Fruit fly (Drosophila melanogaster) whole organism, embryonic: ENCODE data around the gene CG14327.

Source experiments
- B-H1 ChIP-seq: fragments of 200-800 bp; sonication (Bioruptor generic); IDR thresholded peaks from 3 replicates; pipeline ENCODE4 v1.3.6; 2022; ENCODE audit warnings: missing biosample characterization, missing genetic modification characterization
- Blimp-1 ChIP-seq: fragments of 200-800 bp; sonication (Bioruptor generic); optimal IDR thresholded peaks from 3 replicates; lab custom pipeline; 2018; ENCODE audit warnings: missing biosample characterization, missing genetic modification characterization, mild to moderate bottlenecking, moderate library complexity, missing genetic modification reagents
- CG1024 ChIP-seq: fragments of 200-800 bp; sonication (Bioruptor generic); IDR thresholded peaks from 2 replicates; pipeline ENCODE4 v1.3.6; 2022; ENCODE audit warnings: missing biosample characterization, missing genetic modification characterization
- CG10431 ChIP-seq: fragments of 200-800 bp; sonication (Bioruptor generic); optimal IDR thresholded peaks from 3 replicates; lab custom pipeline; 2018; ENCODE audit warnings: missing biosample characterization, mild to moderate bottlenecking, missing genetic modification characterization
- CG10979 ChIP-seq: fragments of 200-800 bp; sonication (Bioruptor generic); optimal IDR thresholded peaks from 2 replicates; lab custom pipeline; 2018; ENCODE audit warnings: missing biosample characterization, mild to moderate bottlenecking, missing genetic modification characterization, moderate library complexity
- CG11093 ChIP-seq: fragments of 200-800 bp; sonication (Bioruptor generic); IDR thresholded peaks from 3 replicates; pipeline ENCODE4 v1.3.6; 2022; ENCODE audit warnings: missing biosample characterization, missing genetic modification characterization
- CG11247 ChIP-seq: fragments of 200-800 bp; sonication (Bioruptor generic); IDR thresholded peaks from 2 replicates; pipeline ENCODE4 v1.3.6; 2022; ENCODE audit warnings: missing biosample characterization, missing genetic modification characterization
- CG11398 ChIP-seq: fragments of 200-800 bp; sonication (Bioruptor generic); optimal IDR thresholded peaks from 2 replicates; lab custom pipeline; 2016; ENCODE audit warnings: missing biosample characterization, missing genetic modification characterization
- CG14441 ChIP-seq: fragments of 200-800 bp; sonication (Bioruptor generic); IDR thresholded peaks from 2 replicates; pipeline ENCODE4 v1.3.6; 2022; ENCODE audit warnings: missing biosample characterization, missing genetic modification characterization
- CG1529 ChIP-seq: fragments of 200-800 bp; sonication (Bioruptor generic); optimal IDR thresholded peaks from 3 replicates; lab custom pipeline; 2018; ENCODE audit warnings: missing biosample characterization, missing genetic modification characterization
- CG18262 ChIP-seq: fragments of 200-800 bp; optimal IDR thresholded peaks from 3 replicates; lab custom pipeline; 2019; ENCODE audit warnings: missing biosample characterization, mild to moderate bottlenecking, missing genetic modification characterization, moderate library complexity
- CG30431 ChIP-seq: fragments of 200-800 bp; sonication (Bioruptor generic); optimal IDR thresholded peaks from 2 replicates; lab custom pipeline; 2017; ENCODE audit warnings: missing biosample characterization, missing genetic modification characterization
- CG33557 ChIP-seq: fragments of 200-800 bp; sonication (Bioruptor generic); optimal IDR thresholded peaks from 2 replicates; lab custom pipeline; 2019; ENCODE audit warnings: missing biosample characterization, mild to moderate bottlenecking, missing genetic modification characterization, moderate library complexity
- CG43689 ChIP-seq: fragments of 200-800 bp; sonication (Bioruptor generic); IDR thresholded peaks from 2 replicates; pipeline ENCODE4 v1.3.6; 2022; ENCODE audit warnings: missing biosample characterization, missing genetic modification characterization
- CG6689 ChIP-seq: fragments of 200-800 bp; sonication (Bioruptor generic); IDR thresholded peaks from 2 replicates; pipeline ENCODE4 v1.3.6; 2022; ENCODE audit warnings: missing biosample characterization, missing genetic modification characterization
- CG6791 ChIP-seq: fragments of 200-800 bp; sonication (Bioruptor generic); IDR thresholded peaks from 3 replicates; pipeline ENCODE4 v1.3.6; 2022; ENCODE audit warnings: missing biosample characterization, missing genetic modification characterization; ENCODE audit not compliant: partially characterized antibody
- CG7786 ChIP-seq: fragments of 200-800 bp; sonication (Bioruptor generic); optimal IDR thresholded peaks from 2 replicates; lab custom pipeline; 2016; ENCODE audit warnings: missing biosample characterization, missing genetic modification characterization
- CG8359 ChIP-seq: fragments of 200-800 bp; sonication (Bioruptor generic); optimal IDR thresholded peaks from 2 replicates; lab custom pipeline; 2017; ENCODE audit warnings: missing biosample characterization, mild to moderate bottlenecking, missing genetic modification characterization, borderline replicate concordance
- CrebB ChIP-seq: fragments of 200-800 bp; sonication (Bioruptor generic); optimal IDR thresholded peaks from 3 replicates; lab custom pipeline; 2018; ENCODE audit warnings: missing biosample characterization, mild to moderate bottlenecking, missing genetic modification characterization
- Dek ChIP-seq: fragments of 200-800 bp; sonication (Bioruptor generic); optimal IDR thresholded peaks from 3 replicates; lab custom pipeline; 2019; ENCODE audit warnings: missing biosample characterization, mild to moderate bottlenecking, missing genetic modification characterization, moderate library complexity
- Doc3 ChIP-seq: fragments of 200-800 bp; sonication (Bioruptor generic); IDR thresholded peaks from 3 replicates; pipeline ENCODE4 v1.3.6; 2022; ENCODE audit warnings: missing biosample characterization, missing genetic modification characterization; ENCODE audit not compliant: partially characterized antibody
- E2f1 ChIP-seq: fragments of 200-800 bp; sonication (Bioruptor generic); IDR thresholded peaks from 2 replicates; pipeline ENCODE4 v1.3.6; 2022; ENCODE audit warnings: missing biosample characterization, missing genetic modification characterization
- E2f2 ChIP-seq: fragments of 200-800 bp; sonication (Bioruptor generic); IDR thresholded peaks from 2 replicates; pipeline ENCODE4 v1.3.6; 2022; ENCODE audit warnings: missing biosample characterization, missing genetic modification characterization
- Elba2 ChIP-seq: fragments of 200-800 bp; sonication (Bioruptor generic); optimal IDR thresholded peaks from 3 replicates; lab custom pipeline; 2016; ENCODE audit warnings: missing biosample characterization, missing genetic modification characterization
- Hmr ChIP-seq: fragments of 200-800 bp; sonication (Bioruptor generic); optimal IDR thresholded peaks from 3 replicates; lab custom pipeline; 2017; ENCODE audit warnings: mild to moderate bottlenecking, missing biosample characterization, missing genetic modification reagents, missing genetic modification characterization
- Hr78 ChIP-seq, 2 experiments: fragments of 200-800 bp in 1 of 2; fragments of >200 bp in 1 of 2; sonication (Bioruptor generic) in 1 of 2; optimal IDR thresholded peaks; 2 replicates each; lab custom pipeline; 2017 to 2019; ENCODE audit warnings: missing biosample characterization in 2 of 2, missing genetic modification characterization in 2 of 2, mild to moderate bottlenecking in 1 of 2, moderate library complexity in 1 of 2
- MBD-R2 ChIP-seq: fragments of 200-800 bp; sonication (Bioruptor generic); IDR thresholded peaks from 2 replicates; pipeline ENCODE4 v1.3.6; 2022; ENCODE audit warnings: missing biosample characterization, missing genetic modification characterization
- Mes4 ChIP-seq: fragments of 200-800 bp; sonication (Bioruptor generic); optimal IDR thresholded peaks from 2 replicates; lab custom pipeline; 2016; ENCODE audit warnings: missing biosample characterization, missing genetic modification characterization
- Nf-YB ChIP-seq: fragments of 200-800 bp; sonication (Bioruptor generic); optimal IDR thresholded peaks from 3 replicates; lab custom pipeline; 2019; ENCODE audit warnings: missing biosample characterization, mild to moderate bottlenecking, missing genetic modification characterization, moderate library complexity
- Nf-YC ChIP-seq: fragments of 200-800 bp; optimal IDR thresholded peaks from 3 replicates; lab custom pipeline; 2019; ENCODE audit warnings: missing biosample characterization, mild to moderate bottlenecking, missing genetic modification characterization, moderate library complexity
- Oli ChIP-seq: fragments of 200-800 bp; sonication (Bioruptor generic); optimal IDR thresholded peaks from 2 replicates; lab custom pipeline; 2018; ENCODE audit warnings: missing biosample characterization, mild to moderate bottlenecking, missing genetic modification characterization, moderate library complexity
- Side ChIP-seq: fragments of 200-800 bp; sonication (Bioruptor generic); optimal IDR thresholded peaks from 2 replicates; lab custom pipeline; 2016; ENCODE audit warnings: missing biosample characterization, missing genetic modification characterization
- YL-1 ChIP-seq: fragments of 200-800 bp; sonication (Bioruptor generic); optimal IDR thresholded peaks from 3 replicates; lab custom pipeline; 2017; ENCODE audit warnings: missing biosample characterization, mild to moderate bottlenecking, missing genetic modification characterization
- ase ChIP-seq: fragments of 200-800 bp; sonication (Bioruptor generic); IDR thresholded peaks from 3 replicates; pipeline ENCODE4 v1.3.6; 2022; ENCODE audit warnings: missing biosample characterization, missing genetic modification characterization
- ash1 ChIP-seq: fragments of 200-800 bp; sonication (Bioruptor generic); optimal IDR thresholded peaks from 2 replicates; lab custom pipeline; 2018; ENCODE audit warnings: missing biosample characterization, mild to moderate bottlenecking, missing genetic modification characterization
- ato ChIP-seq: fragments of 200-800 bp; sonication (Bioruptor generic); IDR thresholded peaks from 2 replicates; pipeline ENCODE4 v1.3.6; 2022; ENCODE audit warnings: missing biosample characterization, missing genetic modification characterization; ENCODE audit not compliant: partially characterized antibody
- cg ChIP-seq: fragments of 200-800 bp; sonication (Bioruptor generic); optimal IDR thresholded peaks from 3 replicates; lab custom pipeline; 2019; ENCODE audit warnings: missing biosample characterization, mild to moderate bottlenecking, missing genetic modification characterization, moderate library complexity
- chif ChIP-seq, 2 experiments: fragments of 200-800 bp; sonication (Bioruptor generic); optimal IDR thresholded peaks; 3 replicates each; lab custom pipeline; 2016; ENCODE audit warnings: missing biosample characterization in 2 of 2, missing genetic modification characterization in 2 of 2
- fu2 ChIP-seq: fragments of 200-800 bp; sonication (Bioruptor generic); optimal IDR thresholded peaks from 2 replicates; lab custom pipeline; 2016; ENCODE audit warnings: missing biosample characterization, missing genetic modification characterization
- grau ChIP-seq: fragments of 200-800 bp; optimal IDR thresholded peaks from 3 replicates; lab custom pipeline; 2019; ENCODE audit warnings: missing biosample characterization, mild to moderate bottlenecking, missing genetic modification characterization, moderate library complexity
- h ChIP-seq: fragments of >200 bp; optimal IDR thresholded peaks from 2 replicates; lab custom pipeline; 2017
- jumu ChIP-seq: fragments of 200-800 bp; sonication (Bioruptor generic); optimal IDR thresholded peaks from 3 replicates; lab custom pipeline; 2016; ENCODE audit warnings: missing biosample characterization, missing genetic modification characterization
- lbe ChIP-seq: fragments of 200-800 bp; sonication (Bioruptor generic); optimal IDR thresholded peaks from 2 replicates; lab custom pipeline; 2016; ENCODE audit warnings: missing biosample characterization, mild to moderate bottlenecking, missing genetic modification characterization
- lola ChIP-seq, 3 experiments: fragments of >200 bp in 2 of 3; fragments of 200-800 bp in 1 of 3; sonication (Bioruptor generic) in 1 of 3; optimal IDR thresholded peaks; 2 replicates each; lab custom pipeline; 2017 to 2019; ENCODE audit warnings: missing biosample characterization in 3 of 3, missing genetic modification characterization in 3 of 3, mild to moderate bottlenecking in 1 of 3, moderate library complexity in 1 of 3
- nerfin-1 ChIP-seq: fragments of 200-800 bp; sonication (Bioruptor generic); optimal IDR thresholded peaks from 3 replicates; lab custom pipeline; 2019; ENCODE audit warnings: missing biosample characterization, mild to moderate bottlenecking, missing genetic modification characterization, moderate library complexity
- pum ChIP-seq: fragments of 200-800 bp; sonication (Bioruptor generic); optimal IDR thresholded peaks from 2 replicates; lab custom pipeline; 2016; ENCODE audit warnings: missing biosample characterization, missing genetic modification characterization
- sc ChIP-seq, 3 experiments: fragments of >200 bp in 2 of 3; fragments of 200-800 bp in 1 of 3; sonication (Bioruptor generic) in 1 of 3; optimal IDR thresholded peaks; 2 replicates in 2 of 3; 3 replicates in 1 of 3; lab custom pipeline; 2017; ENCODE audit warnings: mild to moderate bottlenecking in 1 of 3, missing biosample characterization in 1 of 3, missing genetic modification characterization in 1 of 3, missing genetic modification reagents in 1 of 3
- sens ChIP-seq: fragments of 200-800 bp; sonication (Bioruptor generic); peaks from one replicate; lab custom pipeline; 2016; ENCODE audit warnings: missing biosample characterization, missing genetic modification characterization
- sqz ChIP-seq: fragments of 200-800 bp; sonication (Bioruptor generic); optimal IDR thresholded peaks from 3 replicates; lab custom pipeline; 2018; ENCODE audit warnings: missing biosample characterization, mild to moderate bottlenecking, missing genetic modification characterization
- tin ChIP-seq: fragments of 200-800 bp; sonication (Bioruptor generic); optimal IDR thresholded peaks from 3 replicates; lab custom pipeline; 2016; ENCODE audit warnings: missing biosample characterization, missing genetic modification characterization
- z ChIP-seq: fragments of 200-800 bp; sonication (Bioruptor generic); IDR thresholded peaks from 3 replicates; pipeline ENCODE4 v1.3.6; 2022; ENCODE audit warnings: missing biosample characterization, missing genetic modification characterization

CG14327 gene

DNA sequence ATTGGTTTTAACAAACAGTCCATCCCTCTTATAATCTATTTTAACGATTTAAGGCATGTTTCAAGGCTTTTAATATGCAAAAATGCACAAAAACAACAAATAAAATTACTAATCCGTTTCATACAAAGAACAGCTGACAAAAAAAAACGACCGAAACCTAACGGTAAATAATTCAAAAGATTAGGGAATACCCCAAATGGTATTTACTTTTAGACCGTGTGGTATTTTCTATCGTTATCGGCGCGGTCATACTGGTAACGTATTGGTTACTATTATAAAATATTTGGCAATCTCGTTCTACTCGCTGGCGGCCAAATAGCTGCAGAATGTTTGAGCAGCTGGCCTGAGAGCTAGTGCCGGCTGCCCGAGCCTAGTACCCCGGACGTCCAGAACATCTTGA is 7.6 kb upstream of the CG14327 start, which contains the start of gene sll (continued):
- TF ChIP-seq nerfin-1 (tag; lab: Kevin White, UChicago) (no peak), z (GFP tag; lab: Robert Waterston, UW) (no peak), CG18262 (tag; lab: Kevin White, UChicago) (no peak), CG1024 (GFP tag; lab: Robert Waterston, UW) (no peak), fu2 (GFP tag; lab: Kevin White, UChicago) (no peak), CrebB (no peak), CG11093 (GFP tag; lab: Robert Waterston, UW) (no peak), Side (GFP tag; lab: Kevin White, UChicago) (no peak), Dek (tag; lab: Kevin White, UChicago) (no peak), Oli (no peak), CG14441 (GFP tag; lab: Robert Waterston, UW) (no peak), CG6791 (GFP tag; lab: Robert Waterston, UW) (peak; percentile 51; the same call in 1 of the 3 replicates), ase (no peak), CG11247 (GFP tag; lab: Robert Waterston, UW) (no peak), jumu (no peak), CG10979 (tag; lab: Kevin White, UChicago) (peak; percentile 7), chif (GFP tag; optimal IDR thresholded peaks at IDR 0.05; lab: Kevin White, UChicago) (no peak), CG10431 (GFP tag; lab: Kevin White, UChicago) (no peak), B-H1 (GFP tag; lab: Robert Waterston, UW) (no peak), CG33557 (no peak), h (lab: Kevin White, UChicago) (no peak), Hmr (GFP tag; lab: Kevin White, UChicago) (no peak), Nf-YB (GFP tag; lab: Kevin White, UChicago) (peak; percentile 28), Mes4 (GFP tag; lab: Kevin White, UChicago) (no peak), CG7786 (no peak), CG6689 (GFP tag; lab: Robert Waterston, UW) (no peak), tin (GFP tag; lab: Kevin White, UChicago) (no peak), Nf-YC (tag; lab: Kevin White, UChicago) (no peak), ato (GFP tag; lab: Robert Waterston, UW) (no peak), CG11398 (GFP tag; lab: Kevin White, UChicago) (no peak), Elba2 (GFP tag; lab: Kevin White, UChicago) (peak; percentile 25), lola (GFP tag; optimal IDR thresholded peaks at IDR 0.05; lab: Kevin White, UChicago) (peak in 1 of 3 experiments; percentile 1), MBD-R2 (GFP tag; lab: Robert Waterston, UW) (peak; percentile 59), CG8359 (GFP tag; lab: Kevin White, UChicago) (no peak), Hr78 (GFP tag; optimal IDR thresholded peaks at IDR 0.05; lab: Kevin White, UChicago) (no peak), CG30431 (GFP tag; lab: Kevin White, UChicago) (no peak), sc (optimal IDR thresholded peaks at IDR 0.05; lab: Kevin White, UChicago) (no peak), sc (GFP tag; optimal IDR thresholded peaks at IDR 0.05; lab: Kevin White, UChicago) (no peak), pum (GFP tag; lab: Kevin White, UChicago) (no peak), E2f2 (GFP tag; lab: Robert Waterston, UW) (peak; percentile 29; the same call in 1 of the 2 replicates), E2f1 (GFP tag; lab: Robert Waterston, UW) (no peak), YL-1 (GFP tag; lab: Kevin White, UChicago) (peak; percentile 3), Doc3 (GFP tag; lab: Robert Waterston, UW) (0 out of 3 replicates have a peak, but pooled peaks have one; percentile 24), CG43689 (GFP tag; lab: Robert Waterston, UW) (no peak), CG1529 (GFP tag; lab: Kevin White, UChicago) (no peak), sqz (GFP tag; lab: Kevin White, UChicago) (peak; percentile 68), sens (peak; percentile 59), grau (tag; lab: Kevin White, UChicago) (no peak), Blimp-1 (GFP tag; lab: Kevin White, UChicago) (no peak), cg (no peak), ash1 (GFP tag; lab: Kevin White, UChicago) (no peak), lbe (GFP tag; lab: Kevin White, UChicago) (no peak)
